Worm (Caenorhabditis elegans): Measurements from ENCODE around the gene clc-23.

ce11 chrIII:1058881-1059280, 38.1 kb downstream of the clc-23 start:
- TF ChIP-seq cog-1 (tag; optimal IDR thresholded peaks at IDR 0.05) (no peak), ref-1 (GFP tag; conservative IDR thresholded peaks at IDR 0.05) (no peak), klf-2 (GFP tag; conservative IDR thresholded peaks at IDR 0.05) (no peak), flt-1 (GFP tag; IDR thresholded peaks at IDR 0.05) (no peak)

All from whole organism, midembryonic.